Fruit fly (Drosophila melanogaster) whole organism, embryonic: Measurements from ENCODE around the gene nAChRbeta1.

Source experiments
- Abd-B ChIP-seq: fragments of 200-800 bp; sonication (Bioruptor generic); optimal IDR thresholded peaks from 2 replicates; lab custom pipeline; 2018; ENCODE audit warnings: missing biosample characterization, mild to moderate bottlenecking, missing genetic modification characterization, moderate library complexity
- Adf1 ChIP-seq: fragments of 200-800 bp; sonication (Bioruptor generic); IDR thresholded peaks from 2 replicates; pipeline ENCODE4 v1.3.6; 2022; ENCODE audit warnings: missing biosample characterization, missing genetic modification characterization
- Atf6 ChIP-seq: fragments of 200-800 bp; sonication (Bioruptor generic); IDR thresholded peaks from 2 replicates; pipeline ENCODE4 v1.3.6; 2022; ENCODE audit warnings: missing biosample characterization, missing genetic modification characterization
- CG10267 ChIP-seq: fragments of 200-800 bp; sonication (Bioruptor generic); optimal IDR thresholded peaks from 2 replicates; lab custom pipeline; 2018; ENCODE audit warnings: missing biosample characterization, mild to moderate bottlenecking, missing genetic modification characterization, moderate library complexity
- CG10543 ChIP-seq: fragments of 200-800 bp; sonication (Bioruptor generic); optimal IDR thresholded peaks from 3 replicates; lab custom pipeline; 2017; ENCODE audit warnings: missing biosample characterization, mild to moderate bottlenecking, missing genetic modification characterization, moderate library complexity
- CG10654 ChIP-seq: fragments of 200-800 bp; sonication (Bioruptor generic); optimal IDR thresholded peaks from 2 replicates; lab custom pipeline; 2016; ENCODE audit warnings: missing biosample characterization, missing genetic modification characterization
- CG13287 ChIP-seq: fragments of 200-800 bp; sonication (Bioruptor generic); IDR thresholded peaks from 2 replicates; pipeline ENCODE4 v1.3.6; 2022; ENCODE audit warnings: missing biosample characterization, missing genetic modification characterization; ENCODE audit not compliant: partially characterized antibody
- CG13894 ChIP-seq: fragments of 200-800 bp; sonication (Bioruptor generic); optimal IDR thresholded peaks from 3 replicates; lab custom pipeline; 2018; ENCODE audit warnings: missing biosample characterization, mild to moderate bottlenecking, missing genetic modification characterization, moderate library complexity
- CG17361 ChIP-seq: fragments of 200-800 bp; sonication (Bioruptor generic); IDR thresholded peaks from 3 replicates; pipeline ENCODE4 v1.3.6; 2022; ENCODE audit warnings: missing biosample characterization, missing genetic modification characterization
- CG17568 ChIP-seq: fragments of 200-800 bp; sonication (Bioruptor generic); optimal IDR thresholded peaks from 2 replicates; lab custom pipeline; 2018; ENCODE audit warnings: missing biosample characterization, mild to moderate bottlenecking, missing genetic modification characterization, moderate library complexity
- CG18476 ChIP-seq: fragments of 200-800 bp; sonication (Bioruptor generic); optimal IDR thresholded peaks from 2 replicates; lab custom pipeline; 2016; ENCODE audit warnings: missing biosample characterization, mild to moderate bottlenecking, missing genetic modification characterization
- CG18764 ChIP-seq: fragments of 200-800 bp; sonication (Bioruptor generic); optimal IDR thresholded peaks from 3 replicates; lab custom pipeline; 2016; ENCODE audit warnings: missing biosample characterization, missing genetic modification characterization
- CG2199 ChIP-seq: fragments of 200-800 bp; sonication (Bioruptor generic); IDR thresholded peaks from 3 replicates; pipeline ENCODE4 v1.3.6; 2022; ENCODE audit warnings: missing biosample characterization, missing genetic modification characterization
- CG31441 ChIP-seq: fragments of 200-800 bp; sonication (Bioruptor generic); IDR thresholded peaks from 2 replicates; pipeline ENCODE4 v1.3.6; 2022; ENCODE audit warnings: missing biosample characterization, missing genetic modification characterization
- CG34376 ChIP-seq: fragments of 200-800 bp; sonication (Bioruptor generic); optimal IDR thresholded peaks from 2 replicates; lab custom pipeline; 2018; ENCODE audit warnings: missing biosample characterization, mild to moderate bottlenecking, missing genetic modification characterization
- CG6175 ChIP-seq: fragments of 200-800 bp; sonication (Bioruptor generic); IDR thresholded peaks from 3 replicates; pipeline ENCODE4 v1.3.6; 2022; ENCODE audit warnings: missing biosample characterization, missing genetic modification characterization
- CG6689 ChIP-seq: fragments of 200-800 bp; sonication (Bioruptor generic); IDR thresholded peaks from 2 replicates; pipeline ENCODE4 v1.3.6; 2022; ENCODE audit warnings: missing biosample characterization, missing genetic modification characterization
- CG7357 ChIP-seq: fragments of 200-800 bp; sonication (Bioruptor generic); IDR thresholded peaks from 3 replicates; pipeline ENCODE4 v1.3.6; 2022; ENCODE audit warnings: missing biosample characterization, missing genetic modification characterization
- CG7786 ChIP-seq: fragments of 200-800 bp; sonication (Bioruptor generic); optimal IDR thresholded peaks from 2 replicates; lab custom pipeline; 2016; ENCODE audit warnings: missing biosample characterization, missing genetic modification characterization
- CG9215 ChIP-seq: fragments of 200-800 bp; sonication (Bioruptor generic); IDR thresholded peaks from 2 replicates; pipeline ENCODE4 v1.3.6; 2022; ENCODE audit warnings: missing biosample characterization, missing genetic modification characterization
- Gug ChIP-seq: fragments of 200-800 bp; sonication (Bioruptor generic); IDR thresholded peaks from 4 replicates; pipeline ENCODE4 v1.3.6; 2022; ENCODE audit warnings: missing biosample characterization, missing genetic modification characterization
- PHDP ChIP-seq: fragments of 200-800 bp; sonication (Bioruptor generic); optimal IDR thresholded peaks from 3 replicates; lab custom pipeline; 2018; ENCODE audit warnings: missing biosample characterization, mild to moderate bottlenecking, missing genetic modification characterization, moderate library complexity
- Pdp1 ChIP-seq, 2 experiments: fragments of 200-800 bp; sonication (Bioruptor generic); optimal IDR thresholded peaks; 3 replicates each; lab custom pipeline; 2016; ENCODE audit warnings: missing biosample characterization in 2 of 2, missing genetic modification characterization in 2 of 2, mild to moderate bottlenecking in 1 of 2, moderate library complexity in 1 of 2
- Rx ChIP-seq: fragments of 200-800 bp; sonication (Bioruptor generic); IDR thresholded peaks from 2 replicates; pipeline ENCODE4 v1.3.6; 2022; ENCODE audit warnings: missing biosample characterization, missing genetic modification characterization
- Trl ChIP-seq, 3 experiments: fragments of >200 bp in 2 of 3; fragments of 200-800 bp in 1 of 3; sonication (Bioruptor generic) in 1 of 3; optimal IDR thresholded peaks; 2 replicates in 1 of 3; 3 replicates in 2 of 3; lab custom pipeline; 2016 to 2017; ENCODE audit warnings: missing biosample characterization in 1 of 3, missing genetic modification characterization in 1 of 3
- Usf ChIP-seq: fragments of 200-800 bp; sonication (Bioruptor generic); optimal IDR thresholded peaks from 2 replicates; lab custom pipeline; 2017; ENCODE audit warnings: missing genotype, missing biosample characterization, missing genetic modification characterization
- bab2 ChIP-seq: fragments of 200-800 bp; sonication (Bioruptor generic); optimal IDR thresholded peaks from 2 replicates; lab custom pipeline; 2016; ENCODE audit warnings: missing biosample characterization, missing genetic modification characterization
- chinmo ChIP-seq: fragments of 200-800 bp; sonication (Bioruptor generic); IDR thresholded peaks from 4 replicates; pipeline ENCODE4 v1.3.6; 2022; ENCODE audit warnings: missing biosample characterization, missing genetic modification characterization; ENCODE audit not compliant: partially characterized antibody
- corto ChIP-seq: fragments of 200-800 bp; sonication (Bioruptor generic); optimal IDR thresholded peaks from 2 replicates; lab custom pipeline; 2016; ENCODE audit warnings: missing biosample characterization, mild to moderate bottlenecking, missing genetic modification characterization, moderate library complexity
- cwo ChIP-seq: fragments of 200-800 bp; sonication (Bioruptor generic); optimal IDR thresholded peaks from 3 replicates; lab custom pipeline; 2017; ENCODE audit warnings: missing biosample characterization, missing genetic modification characterization, mild to moderate bottlenecking, moderate library complexity, missing genetic modification reagents
- dati ChIP-seq: fragments of 200-800 bp; sonication (Bioruptor generic); IDR thresholded peaks from 2 replicates; pipeline ENCODE4 v1.3.6; 2022; ENCODE audit warnings: missing biosample characterization, missing genetic modification characterization
- emc ChIP-seq: fragments of 200-800 bp; sonication (Bioruptor generic); optimal IDR thresholded peaks from 2 replicates; lab custom pipeline; 2016; ENCODE audit warnings: missing biosample characterization, missing genetic modification characterization
- fru ChIP-seq: fragments of >200 bp; optimal IDR thresholded peaks from 2 replicates; lab custom pipeline; 2017
- gce ChIP-seq: fragments of 200-800 bp; sonication (Bioruptor generic); IDR thresholded peaks from 3 replicates; pipeline ENCODE4 v1.3.6; 2022; ENCODE audit warnings: missing biosample characterization, missing genetic modification characterization
- ham ChIP-seq: fragments of 200-800 bp; sonication (Bioruptor generic); IDR thresholded peaks from 2 replicates; pipeline ENCODE4 v1.3.6; 2022; ENCODE audit warnings: missing biosample characterization, missing genetic modification characterization
- inv ChIP-seq: fragments of 200-800 bp; sonication (Bioruptor generic); IDR thresholded peaks from 2 replicates; pipeline ENCODE4 v1.3.6; 2022; ENCODE audit warnings: missing biosample characterization, missing genetic modification characterization; ENCODE audit not compliant: partially characterized antibody
- odd ChIP-seq: fragments of 200-800 bp; sonication (Bioruptor generic); optimal IDR thresholded peaks from 2 replicates; lab custom pipeline; 2017; ENCODE audit warnings: missing biosample characterization, mild to moderate bottlenecking, missing genetic modification characterization
- onecut ChIP-seq: fragments of 200-800 bp; sonication (Bioruptor generic); IDR thresholded peaks from 2 replicates; pipeline ENCODE4 v1.3.6; 2022; ENCODE audit warnings: missing biosample characterization, missing genetic modification characterization
- org-1 ChIP-seq: fragments of 200-800 bp; sonication (Bioruptor generic); optimal IDR thresholded peaks from 2 replicates; lab custom pipeline; 2017; ENCODE audit warnings: missing biosample characterization, missing genetic modification characterization
- ranshi ChIP-seq: fragments of 200-800 bp; sonication (Bioruptor generic); IDR thresholded peaks from 2 replicates; pipeline ENCODE4 v1.3.6; 2022; ENCODE audit warnings: missing biosample characterization, missing genetic modification characterization
- sc ChIP-seq, 3 experiments: fragments of >200 bp in 2 of 3; fragments of 200-800 bp in 1 of 3; sonication (Bioruptor generic) in 1 of 3; optimal IDR thresholded peaks; 2 replicates in 2 of 3; 3 replicates in 1 of 3; lab custom pipeline; 2017; ENCODE audit warnings: mild to moderate bottlenecking in 1 of 3, missing biosample characterization in 1 of 3, missing genetic modification characterization in 1 of 3, missing genetic modification reagents in 1 of 3
- sisA ChIP-seq: fragments of 200-800 bp; sonication (Bioruptor generic); IDR thresholded peaks from 2 replicates; pipeline ENCODE4 v1.3.6; 2022; ENCODE audit warnings: missing biosample characterization, missing genetic modification characterization
- sna ChIP-seq: fragments of 200-800 bp; sonication (Bioruptor generic); IDR thresholded peaks from 2 replicates; pipeline ENCODE4 v1.3.6; 2022; ENCODE audit warnings: missing biosample characterization, missing genetic modification characterization; ENCODE audit not compliant: partially characterized antibody
- sqz ChIP-seq: fragments of 200-800 bp; sonication (Bioruptor generic); optimal IDR thresholded peaks from 3 replicates; lab custom pipeline; 2018; ENCODE audit warnings: missing biosample characterization, mild to moderate bottlenecking, missing genetic modification characterization
- tgo ChIP-seq: fragments of 200-800 bp; sonication (Bioruptor generic); IDR thresholded peaks from 3 replicates; pipeline ENCODE4 v1.3.6; 2022; ENCODE audit warnings: missing biosample characterization, missing genetic modification characterization
- unc-4 ChIP-seq: fragments of 200-800 bp; sonication (Bioruptor generic); IDR thresholded peaks from 2 replicates; pipeline ENCODE4 v1.3.6; 2022; ENCODE audit warnings: missing biosample characterization, missing genetic modification characterization; ENCODE audit not compliant: partially characterized antibody
- vvl ChIP-seq: fragments of 200-800 bp; sonication (Bioruptor generic); IDR thresholded peaks from 2 replicates; pipeline ENCODE4 v1.3.6; 2022; ENCODE audit warnings: missing biosample characterization, missing genetic modification characterization
- wdn ChIP-seq: fragments of 200-800 bp; sonication (Bioruptor generic); IDR thresholded peaks from 2 replicates; pipeline ENCODE4 v1.3.6; 2022; ENCODE audit warnings: missing biosample characterization, missing genetic modification characterization
- zen ChIP-seq: fragments of 200-800 bp; sonication (Bioruptor generic); optimal IDR thresholded peaks from 3 replicates; lab custom pipeline; 2018; ENCODE audit warnings: missing biosample characterization, mild to moderate bottlenecking, missing genetic modification characterization, moderate library complexity

nAChRbeta1 gene

dm6 chr3L:4413800-4414446, 15.2 kb upstream of the nAChRbeta1 start (continued):
- TF ChIP-seq Abd-B (GFP tag; lab: Kevin White, UChicago) (no peak), CG18764 (no peak), gce (no peak), CG6689 (GFP tag; lab: Robert Waterston, UW) (no peak), inv (GFP tag; lab: Robert Waterston, UW) (no peak), PHDP (no peak), CG13287 (GFP tag; lab: Robert Waterston, UW) (peak; percentile 53), CG34376 (peak; percentile 91), CG31441 (GFP tag; lab: Robert Waterston, UW) (no peak), Usf (GFP tag; lab: Kevin White, UChicago) (no peak), bab2 (no peak), CG17361 (GFP tag; lab: Robert Waterston, UW) (no peak), sisA (GFP tag; lab: Robert Waterston, UW) (peak; percentile 14; the same call in 1 of the 2 replicates), vvl (GFP tag; lab: Robert Waterston, UW) (no peak; the same call in 1 of the 2 replicates), Atf6 (GFP tag; lab: Robert Waterston, UW) (no peak; the same call in 1 of the 2 replicates), Pdp1 (GFP tag; optimal IDR thresholded peaks at IDR 0.05; lab: Kevin White, UChicago) (no peak), wdn (GFP tag; lab: Robert Waterston, UW) (no peak), CG7357 (GFP tag; lab: Robert Waterston, UW) (no peak), CG10654 (GFP tag; lab: Kevin White, UChicago) (no peak), dati (GFP tag; lab: Robert Waterston, UW) (no peak), CG10543 (GFP tag; lab: Kevin White, UChicago) (peak; percentile 98), CG18476 (GFP tag; lab: Kevin White, UChicago) (no peak), emc (no peak), zen (tag; lab: Kevin White, UChicago) (no peak), tgo (GFP tag; lab: Robert Waterston, UW) (no peak), CG6175 (0 out of 3 replicates have a peak, but pooled peaks have one; percentile 46), CG9215 (GFP tag; lab: Robert Waterston, UW) (peak; percentile 19; the same call in 1 of the 2 replicates), CG13894 (tag; lab: Kevin White, UChicago) (peak; percentile 80), Adf1 (GFP tag; lab: Robert Waterston, UW) (peak; percentile 69), org-1 (GFP tag; lab: Kevin White, UChicago) (no peak), corto (GFP tag; lab: Kevin White, UChicago) (no peak), Gug (GFP tag; lab: Robert Waterston, UW) (peak; percentile 43; the same call in 2 of the 4 replicates), chinmo (GFP tag; lab: Robert Waterston, UW) (peak; percentile 98), sna (GFP tag; lab: Robert Waterston, UW) (peak; percentile 55; the same call in 1 of the 2 replicates), unc-4 (GFP tag; lab: Robert Waterston, UW) (peak; percentile 52), fru (no peak), onecut (GFP tag; lab: Robert Waterston, UW) (no peak), sqz (GFP tag; lab: Kevin White, UChicago) (peak; percentile 35), CG7786 (GFP tag; lab: Kevin White, UChicago) (no peak), CG17568 (GFP tag; lab: Kevin White, UChicago) (peak; percentile 1), sc (optimal IDR thresholded peaks at IDR 0.05; lab: Kevin White, UChicago) (no peak), sc (GFP tag; optimal IDR thresholded peaks at IDR 0.05; lab: Kevin White, UChicago) (no peak), Rx (no peak), CG2199 (GFP tag; lab: Robert Waterston, UW) (0 out of 3 replicates have a peak, but pooled peaks have one; percentile 29), odd (no peak), CG10267 (tag; lab: Kevin White, UChicago) (no peak), ranshi (GFP tag; lab: Robert Waterston, UW) (0 out of 2 replicates have a peak, but pooled peaks have one; percentile 28), Trl (optimal IDR thresholded peaks at IDR 0.05; lab: Kevin White, UChicago) (peak; percentile 65 to 93), Trl (GFP tag; optimal IDR thresholded peaks at IDR 0.05; lab: Kevin White, UChicago) (no peak), ham (GFP tag; lab: Robert Waterston, UW) (no peak), cwo (GFP tag; lab: Kevin White, UChicago) (peak; percentile 89)
